Worm (Caenorhabditis elegans): Measurements from ENCODE around the gene srsx-12.

srsx-12 gene

DNA sequence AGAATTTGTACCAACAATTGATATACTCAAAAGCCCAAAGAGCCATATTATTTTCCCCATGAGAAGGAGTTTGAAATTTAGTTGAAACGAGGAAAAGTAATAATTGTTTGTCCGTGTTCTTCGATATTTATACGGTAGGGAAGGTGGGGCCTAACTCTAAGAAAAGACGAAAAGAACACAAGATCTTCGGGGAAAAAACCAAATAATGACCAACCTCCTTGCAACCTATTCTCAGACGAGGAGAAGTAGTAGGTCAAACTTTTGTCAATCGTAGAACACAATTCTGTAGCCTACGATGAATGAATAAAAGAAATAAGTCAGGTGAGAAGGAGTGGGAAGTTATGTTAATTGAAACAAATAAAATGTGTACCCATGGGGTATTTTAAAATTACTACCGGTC lies 6.3 kb upstream of the srsx-12 start, which contains the start of gene ncx-8:
TSS of gene ncx-8 (minus strand) at position 101 of the 400 bp plus-strand sequence.
- no peak for TF ChIP-seq ets-4 (tag; optimal IDR thresholded peaks at IDR 0.05)
- TF ChIP-seq ref-2 (tag; optimal IDR thresholded peaks at IDR 0.05): no peak
- no peak for TF ChIP-seq che-1 (tag; optimal IDR thresholded peaks at IDR 0.05)
- TF ChIP-seq pax-1 (tag; optimal IDR thresholded peaks at IDR 0.05): no peak
- no peak for TF ChIP-seq ceh-22 (tag; optimal IDR thresholded peaks at IDR 0.05)
- TF ChIP-seq T23F11.4 (GFP tag; optimal IDR thresholded peaks at IDR 0.05): no peak
- no peak for TF ChIP-seq dve-1 (tag; optimal IDR thresholded peaks at IDR 0.05)
- TF ChIP-seq elt-4 (tag; optimal IDR thresholded peaks at IDR 0.05): no peak
- TF ChIP-seq sox-4 (tag; optimal IDR thresholded peaks at IDR 0.05): no peak
- no peak for TF ChIP-seq rnt-1 (tag; optimal IDR thresholded peaks at IDR 0.05)
- TF ChIP-seq dmd-4 (tag; optimal IDR thresholded peaks at IDR 0.05; ENCODE audit: borderline replicate concordance): no peak
- no peak for TF ChIP-seq eyg-1 (tag; optimal IDR thresholded peaks at IDR 0.05)
- no peak for TF ChIP-seq elt-2 (tag; optimal IDR thresholded peaks at IDR 0.05)
- no peak for TF ChIP-seq C08G9.2 (tag; optimal IDR thresholded peaks at IDR 0.05)
- TF ChIP-seq lim-6 (tag; optimal IDR thresholded peaks at IDR 0.05): no peak
- TF ChIP-seq K09A11.1 (tag; optimal IDR thresholded peaks at IDR 0.05; ENCODE audit: insufficient read depth): no peak
- no peak for TF ChIP-seq ttx-3 (tag; optimal IDR thresholded peaks at IDR 0.05)

- TF ChIP-seq ama-1 (optimal IDR thresholded peaks at IDR 0.05) (no peak), ceh-31 (tag; optimal IDR thresholded peaks at IDR 0.05) (no peak)
Observed at ce11 chrV:4983091-4983490, 2.3 kb upstream of the srsx-12 start, which contains the start of gene srsx-13. Gene srsx-13 (minus strand): TSS chrV:4983191.

- TF ChIP-seq odd-2 (tag; optimal IDR thresholded peaks at IDR 0.05) (no peak), C38D4.7 (GFP tag; optimal IDR thresholded peaks at IDR 0.05) (no peak), madf-2 (tag; optimal IDR thresholded peaks at IDR 0.05) (no peak), ceh-6 (GFP tag; optimal IDR thresholded peaks at IDR 0.05) (no peak), ttx-3 (tag; optimal IDR thresholded peaks at IDR 0.05) (no peak), elt-2 (tag; optimal IDR thresholded peaks at IDR 0.05) (no peak), dmd-4 (tag; optimal IDR thresholded peaks at IDR 0.05; ENCODE audit: borderline replicate concordance) (no peak), ceh-48 (tag; optimal IDR thresholded peaks at IDR 0.05) (no peak), ceh-9 (tag; optimal IDR thresholded peaks at IDR 0.05) (no peak), sox-2 (GFP tag; IDR thresholded peaks at IDR 0.05) (no peak), C08G9.2 (tag; optimal IDR thresholded peaks at IDR 0.05) (no peak)
Observed at ce11 chrV:4980094-4980493, 679 bp downstream of the srsx-12 start.

DNA sequence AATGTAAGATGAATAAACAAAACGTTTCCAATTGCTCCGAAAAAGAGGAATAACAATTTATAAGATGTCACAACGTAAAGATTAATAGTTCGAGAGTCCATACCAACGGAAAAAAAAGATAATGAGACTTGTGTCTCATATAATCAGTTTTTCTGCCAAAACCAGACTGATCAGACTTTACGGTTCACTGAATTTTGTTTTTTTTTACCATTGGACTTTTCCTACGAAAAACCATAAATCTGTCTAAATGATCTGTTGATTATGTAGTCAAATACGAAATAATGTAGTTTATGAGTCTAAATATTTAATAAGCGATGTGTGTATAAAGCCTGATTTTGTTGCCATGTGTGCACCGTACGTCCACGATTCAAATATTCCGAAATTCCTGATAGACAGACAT lies 1.7 kb downstream of the srsx-12 start, which contains the start of gene srsx-11:
TSS of gene srsx-11 (minus strand) at position 101 of the 400 bp plus-strand sequence.
- TF ChIP-seq pax-1 (tag; optimal IDR thresholded peaks at IDR 0.05): no peak
- TF ChIP-seq fax-1 (tag; optimal IDR thresholded peaks at IDR 0.05): no peak
- TF ChIP-seq pha-2 (tag; optimal IDR thresholded peaks at IDR 0.05): no peak
- no peak for TF ChIP-seq unc-55 (GFP tag; optimal IDR thresholded peaks at IDR 0.05)
- no peak for TF ChIP-seq sox-2 (GFP tag; IDR thresholded peaks at IDR 0.05)
- no peak for TF ChIP-seq dmd-4 (tag; optimal IDR thresholded peaks at IDR 0.05; ENCODE audit: borderline replicate concordance)
- no peak for TF ChIP-seq F13H6.1 (tag; optimal IDR thresholded peaks at IDR 0.05)
- no peak for TF ChIP-seq hlh-13 (GFP tag; optimal IDR thresholded peaks at IDR 0.05)
- no peak for TF ChIP-seq hlh-6 (tag; optimal IDR thresholded peaks at IDR 0.05)
- no peak for TF ChIP-seq ztf-16 (tag; optimal IDR thresholded peaks at IDR 0.05)
- TF ChIP-seq ref-2 (tag; optimal IDR thresholded peaks at IDR 0.05): no peak
- no peak for TF ChIP-seq ceh-14 (tag; optimal IDR thresholded peaks at IDR 0.05)
- TF ChIP-seq che-1 (tag; optimal IDR thresholded peaks at IDR 0.05): no peak
- TF ChIP-seq rnt-1 (tag; optimal IDR thresholded peaks at IDR 0.05): no peak
- no peak for TF ChIP-seq Y22D7AL.16 (tag; optimal IDR thresholded peaks at IDR 0.05)
- no peak for TF ChIP-seq ttx-3 (tag; optimal IDR thresholded peaks at IDR 0.05)
- no peak for TF ChIP-seq unc-3 (GFP tag; conservative IDR thresholded peaks at IDR 0.05)
- TF ChIP-seq unc-3 (tag; optimal IDR thresholded peaks at IDR 0.05): no peak
- TF ChIP-seq lim-6 (tag; optimal IDR thresholded peaks at IDR 0.05): no peak
- no peak for TF ChIP-seq lin-11 (tag; optimal IDR thresholded peaks at IDR 0.05)

All from whole organism, late embryonic.